Fruit fly (Drosophila melanogaster): ENCODE results near the gene CG3987.

The CG3987 gene

DNA sequence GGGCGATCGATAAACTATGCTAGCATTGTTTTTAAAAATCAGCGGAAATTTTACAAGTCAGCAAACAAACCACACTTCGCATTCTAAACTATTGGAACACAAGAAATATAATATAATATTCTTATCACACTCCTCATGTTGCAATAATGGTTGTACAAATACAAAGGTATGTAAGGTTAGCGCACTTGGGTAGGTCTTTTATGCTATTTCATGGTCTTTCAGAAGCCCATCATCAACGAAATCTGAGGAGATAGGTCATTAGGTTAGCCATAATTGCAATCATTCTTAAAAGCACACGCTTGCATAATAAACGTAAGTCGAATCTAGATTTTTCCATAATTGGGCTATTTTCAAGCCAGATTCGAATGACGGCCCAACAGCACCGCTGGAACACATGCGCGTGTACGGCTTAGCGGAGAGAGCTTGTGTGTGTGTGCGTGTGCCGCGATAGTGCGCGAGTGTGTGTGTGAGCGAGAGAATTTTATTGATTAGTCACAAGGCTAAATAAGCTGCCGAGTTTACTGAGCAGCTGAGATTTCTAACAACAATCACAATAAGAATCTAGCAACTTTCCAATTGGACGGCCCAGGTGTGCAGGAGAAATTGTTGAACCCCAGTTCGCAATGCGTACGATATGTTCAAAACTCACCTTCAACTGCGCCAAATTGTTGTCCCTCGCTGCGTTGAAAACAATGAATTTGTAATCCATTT lies 45.4 kb upstream of the CG3987 start (continued):
- TF ChIP-seq dmrt99B (tag; optimal IDR thresholded peaks at IDR 0.05), result peak; percentile 3
- TF ChIP-seq Pdp1 (GFP tag; optimal IDR thresholded peaks at IDR 0.05), result peak in 1 of 2 experiments; percentile 39
- TF ChIP-seq Aef1 (GFP tag; IDR thresholded peaks at IDR 0.05), result no peak
- peak; percentile 6 for TF ChIP-seq Hsf (GFP tag; optimal IDR thresholded peaks at IDR 0.05)
- TF ChIP-seq Bgb (GFP tag; IDR thresholded peaks at IDR 0.05; ENCODE audit: partially characterized antibody), result no peak
- TF ChIP-seq Sin3A (optimal IDR thresholded peaks at IDR 0.05), result no peak
- no peak for TF ChIP-seq Vsx1 (GFP tag; optimal IDR thresholded peaks at IDR 0.05)
- peak; percentile 90 for TF ChIP-seq cg (GFP tag; optimal IDR thresholded peaks at IDR 0.05)
- no peak for TF ChIP-seq CG12744 (GFP tag; optimal IDR thresholded peaks at IDR 0.05)
- TF ChIP-seq CG17385 (GFP tag; optimal IDR thresholded peaks at IDR 0.05), result peak; percentile 21
- TF ChIP-seq Lpt (GFP tag; optimal IDR thresholded peaks at IDR 0.05), result no peak
- TF ChIP-seq CrebB (tag; optimal IDR thresholded peaks at IDR 0.05), result no peak
- TF ChIP-seq z (GFP tag; IDR thresholded peaks at IDR 0.05), result no peak
- no peak for TF ChIP-seq CG11560 (tag; IDR thresholded peaks at IDR 0.05)
- peak; percentile 65 for TF ChIP-seq CG5180 (GFP tag; optimal IDR thresholded peaks at IDR 0.05)
- no peak for TF ChIP-seq CG1024 (GFP tag; IDR thresholded peaks at IDR 0.05)
- no peak for TF ChIP-seq CG7987 (GFP tag; optimal IDR thresholded peaks at IDR 0.05)
- TF ChIP-seq gcm2 (GFP tag; optimal IDR thresholded peaks at IDR 0.05), result no peak
- TF ChIP-seq CG10431 (GFP tag; optimal IDR thresholded peaks at IDR 0.05), result peak; percentile 27
- no peak for TF ChIP-seq CG9215 (GFP tag; IDR thresholded peaks at IDR 0.05)
- peak; percentile 1 for TF ChIP-seq bcd (GFP tag; optimal IDR thresholded peaks at IDR 0.05)
- TF ChIP-seq CG2712 (tag; optimal IDR thresholded peaks at IDR 0.05), result peak; percentile 6
- peak; percentile 35 for TF ChIP-seq CG13775 (GFP tag; optimal IDR thresholded peaks at IDR 0.05)
- peak; percentile 84 for TF ChIP-seq Tbp (GFP tag; optimal IDR thresholded peaks at IDR 0.05)

DNA sequence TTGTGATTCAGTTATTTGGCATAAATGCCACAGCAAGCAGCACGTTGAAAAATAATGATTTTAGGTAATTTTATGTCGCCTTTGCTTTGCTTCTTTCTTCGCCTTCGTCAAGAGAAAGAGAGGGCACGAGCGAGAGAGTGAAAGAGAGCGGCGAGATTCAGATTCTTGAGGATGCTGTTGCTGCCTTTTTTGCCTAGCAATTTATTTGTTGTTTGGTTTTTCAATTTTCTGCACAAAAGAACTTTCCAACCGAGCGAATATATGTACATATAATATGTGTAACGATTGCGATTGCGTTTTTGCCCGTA lies 44.9 kb upstream of the CG3987 start:
- TF ChIP-seq insv (GFP tag; optimal IDR thresholded peaks at IDR 0.05), result peak in 1 of 2 experiments; percentile 70
- TF ChIP-seq cato (GFP tag; optimal IDR thresholded peaks at IDR 0.05; ENCODE audit: borderline replicate concordance), result no peak
- TF ChIP-seq sens (GFP tag), result peak; percentile 82
- TF ChIP-seq p53 (GFP tag; optimal IDR thresholded peaks at IDR 0.05), result no peak
- no peak for TF ChIP-seq CG7372 (GFP tag; IDR thresholded peaks at IDR 0.05)
- TF ChIP-seq CG2120 (GFP tag; optimal IDR thresholded peaks at IDR 0.05), result no peak
- TF ChIP-seq Trl (optimal IDR thresholded peaks at IDR 0.05), result peak; percentile 58 to 74
- TF ChIP-seq Trl (GFP tag; optimal IDR thresholded peaks at IDR 0.05), result no peak

DNA sequence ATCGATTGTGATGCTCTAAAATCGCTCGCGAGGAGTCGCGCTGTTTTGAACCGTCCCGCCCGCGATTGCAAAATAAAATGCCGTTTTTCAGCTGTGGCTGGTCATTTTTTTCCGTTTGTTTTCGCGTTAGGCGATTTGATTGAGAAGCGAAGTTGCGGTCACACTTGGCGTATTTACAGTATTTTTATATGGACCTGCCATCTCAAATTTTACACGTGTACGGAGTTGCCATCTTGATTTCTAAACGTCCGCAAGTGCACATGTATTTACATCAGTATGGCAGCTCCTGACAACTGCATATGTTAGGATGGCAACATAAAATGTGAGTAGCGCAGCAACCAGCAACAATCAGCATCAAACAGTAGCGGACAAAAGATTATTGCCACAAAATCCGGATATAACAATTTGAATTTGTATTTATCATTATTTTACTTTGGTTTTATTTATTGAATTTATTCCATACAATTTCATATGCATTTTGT lies 44.2 kb upstream of the CG3987 start, which contains the start of gene CG6966:
Gene CG6966 (minus strand): TSS at position 82 of the 482 bp plus-strand sequence.
- TF ChIP-seq HmgZ (tag; optimal IDR thresholded peaks at IDR 0.05) (peak; percentile 98), unpg (GFP tag; optimal IDR thresholded peaks at IDR 0.05) (peak; percentile 91), lilli (GFP tag; optimal IDR thresholded peaks at IDR 0.05) (peak; percentile 92), cg (GFP tag; optimal IDR thresholded peaks at IDR 0.05) (no peak), CG13287 (GFP tag; IDR thresholded peaks at IDR 0.05; ENCODE audit: partially characterized antibody) (no peak), CG3407 (GFP tag; optimal IDR thresholded peaks at IDR 0.05) (peak; percentile 94), sens-2 (GFP tag; IDR thresholded peaks at IDR 0.05) (no peak), Drgx (GFP tag; IDR thresholded peaks at IDR 0.05) (no peak), CkIIα-i1 (GFP tag; IDR thresholded peaks at IDR 0.05) (no peak), Deaf1 (tag; optimal IDR thresholded peaks at IDR 0.05) (peak; percentile 55), vvl (GFP tag; IDR thresholded peaks at IDR 0.05) (no peak), Dip2 (GFP tag; IDR thresholded peaks at IDR 0.05) (no peak), CG9727 (GFP tag; optimal IDR thresholded peaks at IDR 0.05) (peak; percentile 93), CG9817 (tag; optimal IDR thresholded peaks at IDR 0.05) (peak; percentile 98), CG17186 (GFP tag; optimal IDR thresholded peaks at IDR 0.05) (peak; percentile 80), CG14667 (GFP tag; IDR thresholded peaks at IDR 0.05) (no peak), E2f2 (GFP tag; IDR thresholded peaks at IDR 0.05) (no peak), Chrac-16 (GFP tag; optimal IDR thresholded peaks at IDR 0.05) (peak; percentile 90), CG7357 (GFP tag; IDR thresholded peaks at IDR 0.05) (peak; percentile 68; the same call in 2 of the 3 replicates), Ets97D (GFP tag; optimal IDR thresholded peaks at IDR 0.05) (peak; percentile 100)

Data from whole organism, embryonic.